Worm (Caenorhabditis elegans) whole organism, young adult: ENCODE measurements around the gene T04H1.12.

Experiments used
- B0261.1 ChIP-seq: sonication (generic microtip); optimal IDR thresholded peaks from 2 replicates; lab custom pipeline; 2016; ENCODE audit warnings: mild to moderate bottlenecking, missing genetic modification characterization, moderate library complexity, missing compliant biosample characterization
- B0336.3 ChIP-seq: fragments of 200-800 bp; sonication (Bioruptor generic); IDR thresholded peaks from 2 replicates; pipeline ENCODE4 v1.3.6; 2022; ENCODE audit warnings: missing genetic modification characterization, missing compliant biosample characterization
- D2030.7 ChIP-seq: fragments of 200-800 bp; sonication (Bioruptor generic); IDR thresholded peaks from 2 replicates; pipeline ENCODE4 v1.3.6; 2022; ENCODE audit warnings: missing genetic modification reagents, missing genetic modification characterization, missing compliant biosample characterization
- F33H1.4 ChIP-seq: fragments of 200-800 bp; sonication (Bioruptor generic); IDR thresholded peaks from 2 replicates; pipeline ENCODE4 v1.3.6; 2022; ENCODE audit warnings: missing genetic modification reagents, missing genetic modification characterization, missing compliant biosample characterization
- T26A5.8 ChIP-seq: sonication (generic microtip); optimal IDR thresholded peaks from 2 replicates; lab custom pipeline; 2016; ENCODE audit warnings: missing genetic modification characterization, missing compliant biosample characterization
- ama-1 ChIP-seq, 3 experiments: fragments of 150-350 bp in 1 of 3; sonication (generic microtip) in 2 of 3; optimal IDR thresholded peaks; 2 replicates each; lab custom pipeline; 2014 to 2018; ENCODE audit warnings: missing biosample characterization in 2 of 3, missing genetic modification characterization in 2 of 3, missing genetic modification reagents in 2 of 3
- ceh-27 ChIP-seq: fragments of 200-800 bp; sonication (Bioruptor generic); optimal IDR thresholded peaks from 2 replicates; lab custom pipeline; 2018; ENCODE audit warnings: mild to moderate bottlenecking, missing genetic modification characterization, moderate library complexity, missing compliant biosample characterization
- die-1 ChIP-seq: sonication (generic microtip); optimal IDR thresholded peaks from 2 replicates; lab custom pipeline; 2016; ENCODE audit warnings: missing genotype, mild to moderate bottlenecking, missing genetic modification characterization, missing compliant biosample characterization
- lsy-27 ChIP-seq: sonication (generic microtip); optimal IDR thresholded peaks from 2 replicates; lab custom pipeline; 2017; ENCODE audit warnings: missing genetic modification characterization, mild to moderate bottlenecking, missing compliant biosample characterization, antibody characterized with exemption, missing genotype, borderline replicate concordance; ENCODE audit not compliant: insufficient read depth
- mel-28 ChIP-seq: sonication (generic microtip); optimal IDR thresholded peaks from 2 replicates; lab custom pipeline; 2016; ENCODE audit warnings: borderline replicate concordance, mild to moderate bottlenecking, missing genetic modification characterization, missing compliant biosample characterization
- mes-4 ChIP-seq: sonication (generic microtip); optimal IDR thresholded peaks from 2 replicates; lab custom pipeline; 2016; ENCODE audit warnings: missing genotype, missing genetic modification characterization, missing compliant biosample characterization
- mxl-1 ChIP-seq: sonication (generic microtip); optimal IDR thresholded peaks from 2 replicates; lab custom pipeline; 2016; ENCODE audit warnings: missing genetic modification characterization, missing compliant biosample characterization
- nfya-1 ChIP-seq: sonication (generic microtip); optimal IDR thresholded peaks from 2 replicates; lab custom pipeline; 2017; ENCODE audit warnings: antibody characterized with exemption, missing compliant biosample characterization, missing genetic modification characterization, borderline replicate concordance; ENCODE audit not compliant: insufficient read depth

DNA sequence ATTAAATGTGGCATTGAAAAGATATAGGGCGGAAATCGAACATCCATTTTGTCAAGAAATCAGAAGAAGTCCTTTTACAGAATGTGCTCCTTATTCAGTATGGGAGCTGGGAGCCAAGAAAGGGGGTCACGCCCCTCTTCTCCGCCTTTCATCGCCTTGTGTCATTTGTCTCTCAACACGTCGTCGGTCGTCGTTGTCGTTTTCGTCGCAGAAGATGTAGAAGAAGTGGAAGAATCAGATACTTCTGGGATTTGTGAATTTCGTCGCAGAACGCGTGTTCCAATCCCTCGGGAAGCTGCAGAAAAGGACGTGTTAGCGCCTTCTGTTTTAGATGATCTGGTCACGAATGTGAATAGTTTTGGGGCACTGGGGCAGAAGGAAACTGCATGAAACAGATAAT, 21.5 kb downstream of the T04H1.12 start, which contains the start of gene bnc-1:
- TF ChIP-seq nfya-1: no peak
- no peak for TF ChIP-seq mes-4 (tag; lab: Kevin White, UChicago)
- TF ChIP-seq ceh-27 (GFP tag; lab: Kevin White, UChicago): no peak
- no peak for TF ChIP-seq lsy-27
- TF ChIP-seq B0336.3 (GFP tag; lab: Robert Waterston, UW): no peak
- TF ChIP-seq ama-1 (optimal IDR thresholded peaks at IDR 0.05; lab: Kevin White, UChicago): no peak
- TF ChIP-seq ama-1 (GFP tag; optimal IDR thresholded peaks at IDR 0.05; lab: Kevin White, UChicago): no peak
- TF ChIP-seq B0261.1 (tag; lab: Kevin White, UChicago): no peak
- TF ChIP-seq F33H1.4 (GFP tag; lab: Robert Waterston, UW): no peak
- no peak for TF ChIP-seq D2030.7 (GFP tag; lab: Robert Waterston, UW)
- TF ChIP-seq die-1 (tag; lab: Kevin White, UChicago): no peak
- TF ChIP-seq mel-28: no peak
- TF ChIP-seq T26A5.8 (tag; lab: Kevin White, UChicago): no peak
- no peak for TF ChIP-seq mxl-1 (tag; lab: Kevin White, UChicago)
